Worm (Caenorhabditis elegans): ENCODE results near the gene vps-45.

vps-45 gene

ce11 chrX:932874-933273 is 41.8 kb downstream of the vps-45 start:
- TF ChIP-seq nfya-1 (tag; optimal IDR thresholded peaks at IDR 0.05) (peak; percentile 35), fkh-6 (tag; optimal IDR thresholded peaks at IDR 0.05) (no peak), hlh-15 (tag; optimal IDR thresholded peaks at IDR 0.05) (no peak), sox-4 (tag; optimal IDR thresholded peaks at IDR 0.05) (no peak), eyg-1 (tag; optimal IDR thresholded peaks at IDR 0.05) (no peak), unc-55 (GFP tag; optimal IDR thresholded peaks at IDR 0.05) (no peak), pqm-1 (tag; optimal IDR thresholded peaks at IDR 0.05) (no peak), ceh-18 (tag; optimal IDR thresholded peaks at IDR 0.05) (peak; percentile 19), unc-86 (tag; optimal IDR thresholded peaks at IDR 0.05) (no peak), hlh-8 (tag; optimal IDR thresholded peaks at IDR 0.05) (no peak), elt-2 (tag; optimal IDR thresholded peaks at IDR 0.05) (no peak), ceh-19 (GFP tag; optimal IDR thresholded peaks at IDR 0.05) (peak; percentile 2), tbx-7 (tag; optimal IDR thresholded peaks at IDR 0.05) (no peak), unc-3 (GFP tag; conservative IDR thresholded peaks at IDR 0.05) (no peak), unc-3 (tag; optimal IDR thresholded peaks at IDR 0.05) (no peak), unc-42 (tag; optimal IDR thresholded peaks at IDR 0.05) (peak; percentile 77), tbx-2 (tag; optimal IDR thresholded peaks at IDR 0.05) (peak; percentile 23), ceh-14 (tag; optimal IDR thresholded peaks at IDR 0.05) (peak; percentile 58), ceh-31 (tag; optimal IDR thresholded peaks at IDR 0.05) (peak; percentile 65), ama-1 (optimal IDR thresholded peaks at IDR 0.05) (no peak)

DNA sequence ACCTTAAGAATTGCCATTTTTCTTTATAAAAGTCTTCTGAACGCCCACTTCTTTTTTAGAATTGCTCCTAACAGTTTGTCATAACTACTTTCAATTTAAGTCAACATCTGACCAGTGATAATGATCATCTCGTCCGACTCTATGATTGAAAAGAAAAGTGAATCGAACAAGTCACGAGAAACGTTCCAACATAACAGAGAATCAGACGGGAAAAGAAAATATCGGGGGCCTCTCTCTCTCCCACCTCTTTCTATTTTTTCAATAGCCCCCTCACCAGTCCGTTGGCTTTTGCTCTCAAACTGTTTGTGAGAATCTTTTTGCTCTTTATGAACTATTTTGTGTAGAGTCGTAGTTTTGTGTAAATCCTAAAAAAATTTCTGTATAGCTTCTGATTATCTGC is 47.0 kb downstream of the vps-45 start:
- TF ChIP-seq K09A11.1 (tag; optimal IDR thresholded peaks at IDR 0.05; ENCODE audit: insufficient read depth): no peak

DNA sequence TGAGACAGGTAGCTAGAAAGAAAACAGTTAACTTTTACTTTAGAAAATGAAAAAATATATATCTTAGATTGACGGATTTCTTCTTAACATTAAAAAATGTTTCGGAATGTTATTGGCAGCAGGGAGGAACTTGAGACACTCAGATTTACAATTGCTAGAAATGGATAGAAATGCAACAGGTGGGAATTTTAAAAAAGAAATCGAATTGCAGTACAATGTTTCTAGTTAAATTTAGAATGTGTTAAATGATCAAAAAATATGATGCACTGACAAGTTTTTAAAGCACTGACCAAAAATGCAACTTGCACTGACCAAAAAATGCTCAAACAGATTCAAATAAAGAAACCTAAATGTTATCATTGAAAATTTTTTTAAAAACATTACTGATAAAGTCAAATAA is 48.5 kb downstream of the vps-45 start:
- TF ChIP-seq pha-2 (tag; optimal IDR thresholded peaks at IDR 0.05) (no peak), nhr-11 (tag; optimal IDR thresholded peaks at IDR 0.05) (no peak), ztf-16 (tag; optimal IDR thresholded peaks at IDR 0.05) (no peak), gmeb-2 (tag; optimal IDR thresholded peaks at IDR 0.05) (no peak), K09A11.1 (tag; optimal IDR thresholded peaks at IDR 0.05; ENCODE audit: insufficient read depth) (no peak), ama-1 (optimal IDR thresholded peaks at IDR 0.05) (no peak), F13H6.1 (tag; optimal IDR thresholded peaks at IDR 0.05) (no peak), tbx-2 (tag; optimal IDR thresholded peaks at IDR 0.05) (no peak), dmd-4 (tag; optimal IDR thresholded peaks at IDR 0.05; ENCODE audit: borderline replicate concordance) (no peak), hlh-13 (GFP tag; optimal IDR thresholded peaks at IDR 0.05) (no peak), ahr-1 (tag; optimal IDR thresholded peaks at IDR 0.05) (no peak), mec-3 (tag; optimal IDR thresholded peaks at IDR 0.05; ENCODE audit: borderline replicate concordance) (no peak), unc-42 (tag; optimal IDR thresholded peaks at IDR 0.05) (no peak), K02D7.2 (tag; optimal IDR thresholded peaks at IDR 0.05) (no peak), ets-4 (tag; optimal IDR thresholded peaks at IDR 0.05) (no peak), ceh-19 (GFP tag; optimal IDR thresholded peaks at IDR 0.05) (no peak), unc-3 (GFP tag; conservative IDR thresholded peaks at IDR 0.05) (no peak), unc-3 (tag; optimal IDR thresholded peaks at IDR 0.05) (no peak), pha-4 (tag; optimal IDR thresholded peaks at IDR 0.05) (no peak)

ce11 chrX:924495-925008 is 50.1 kb downstream of the vps-45 start, which contains the start of the genes pifk-1 and tbc-11:
pifk-1 (minus strand) TSS chrX:924511.
tbc-11 (plus strand) TSS chrX:924958.
- TF ChIP-seq hlh-30 (tag; optimal IDR thresholded peaks at IDR 0.05; ENCODE audit: insufficient read depth) (peak; percentile 47), ceh-30 (tag; optimal IDR thresholded peaks at IDR 0.05) (no peak)
